Worm (Caenorhabditis elegans) whole organism, L1 larva: Measurements from ENCODE around the gene C34C12.1.
A peak's percentile ranks its signal among the peaks of the same experiment; 100 is the strongest.

Source experiments
- C04F5.9 ChIP-seq: sonication (generic microtip); optimal IDR thresholded peaks from 2 replicates; lab custom pipeline; 2016; ENCODE audit warnings: missing genetic modification characterization, missing compliant biosample characterization
- C16A3.4 ChIP-seq: fragments of 150-350 bp; optimal IDR thresholded peaks from 2 replicates; lab custom pipeline; 2014; ENCODE audit warnings: missing biosample characterization, missing genetic modification characterization
- C34B4.2 ChIP-seq: sonication (generic microtip); optimal IDR thresholded peaks from 2 replicates; lab custom pipeline; 2017; ENCODE audit warnings: mild to moderate bottlenecking, missing genetic modification characterization, missing compliant biosample characterization
- F16B12.6 ChIP-seq: fragments of 150-350 bp; optimal IDR thresholded peaks from 2 replicates; lab custom pipeline; 2014; ENCODE audit warnings: missing biosample characterization, missing genetic modification characterization
- aha-1 ChIP-seq: fragments of 150-350 bp; optimal IDR thresholded peaks from 2 replicates; lab custom pipeline; 2014; ENCODE audit warnings: missing biosample characterization, missing genetic modification characterization
- blmp-1 ChIP-seq: fragments of 150-350 bp; optimal IDR thresholded peaks from 2 replicates; lab custom pipeline; 2014; ENCODE audit warnings: missing biosample characterization, missing genetic modification characterization
- ceh-63 ChIP-seq: fragments of 200-800 bp; sonication (Bioruptor generic); optimal IDR thresholded peaks from 2 replicates; lab custom pipeline; 2018; ENCODE audit warnings: mild to moderate bottlenecking, missing genetic modification characterization, missing compliant biosample characterization
- ceh-88 ChIP-seq: fragments of 200-800 bp; sonication (Bioruptor generic); IDR thresholded peaks from 2 replicates; pipeline ENCODE4 v1.3.6; 2022; ENCODE audit warnings: missing genetic modification characterization, missing compliant biosample characterization
- ces-1 ChIP-seq: fragments of 150-350 bp; optimal IDR thresholded peaks from 2 replicates; lab custom pipeline; 2014; ENCODE audit warnings: missing biosample characterization, missing genetic modification reagents, missing genetic modification characterization
- egl-27 ChIP-seq, 2 experiments: fragments of 150-350 bp in 1 of 2; sonication (generic microtip); optimal IDR thresholded peaks; 3 replicates each; lab custom pipeline; 2017 to 2018; ENCODE audit warnings: missing biosample characterization in 2 of 2, missing genetic modification characterization in 2 of 2, missing genetic modification reagents in 2 of 2
- elt-2 ChIP-seq: sonication (generic microtip); optimal IDR thresholded peaks from 2 replicates; lab custom pipeline; 2016; ENCODE audit warnings: missing genetic modification characterization, mild to moderate bottlenecking, inconsistent platforms, missing compliant biosample characterization, missing genetic modification reagents
- elt-3 ChIP-seq, 6 experiments: fragments of 150-350 bp in 1 of 6; sonication (generic microtip); optimal IDR thresholded peaks; 2 replicates each; lab custom pipeline; 2017 to 2018; ENCODE audit warnings: missing biosample characterization in 6 of 6, missing genetic modification characterization in 6 of 6, inconsistent platforms in 1 of 6
- ets-5 ChIP-seq: fragments of 200-800 bp; sonication (Bioruptor generic); IDR thresholded peaks from 2 replicates; pipeline ENCODE4 v1.3.6; 2022; ENCODE audit warnings: missing genetic modification characterization, missing compliant biosample characterization
- grh-1 ChIP-seq: fragments of 200-800 bp; sonication (Bioruptor generic); IDR thresholded peaks from 2 replicates; pipeline ENCODE4 v1.3.6; 2022; ENCODE audit warnings: missing genetic modification reagents, missing genetic modification characterization, missing compliant biosample characterization
- isw-1 ChIP-seq: fragments of 200-800 bp; sonication (Bioruptor generic); IDR thresholded peaks from 2 replicates; pipeline ENCODE4 v1.3.6; 2022; ENCODE audit warnings: missing genetic modification characterization, missing compliant biosample characterization
- jun-1 ChIP-seq: fragments of 150-350 bp; optimal IDR thresholded peaks from 2 replicates; lab custom pipeline; 2014; ENCODE audit warnings: missing biosample characterization, missing genetic modification reagents, missing genetic modification characterization
- lin-14 ChIP-seq: fragments of 200-800 bp; sonication (Bioruptor generic); optimal IDR thresholded peaks from 2 replicates; lab custom pipeline; 2018; ENCODE audit warnings: mild to moderate bottlenecking, missing genetic modification characterization, moderate library complexity, missing compliant biosample characterization
- mab-9 ChIP-seq: fragments of 200-800 bp; sonication (Bioruptor generic); IDR thresholded peaks from 2 replicates; pipeline ENCODE4 v1.3.6; 2022; ENCODE audit warnings: missing genetic modification reagents, missing genetic modification characterization, missing compliant biosample characterization
- mep-1 ChIP-seq: fragments of 150-350 bp; optimal IDR thresholded peaks from 2 replicates; lab custom pipeline; 2014; ENCODE audit warnings: missing biosample characterization, missing genetic modification characterization
- nhr-12 ChIP-seq: sonication (generic microtip); optimal IDR thresholded peaks from 2 replicates; lab custom pipeline; 2017; ENCODE audit warnings: missing biosample characterization, missing genetic modification characterization
- nhr-20 ChIP-seq: sonication (generic microtip); optimal IDR thresholded peaks from 2 replicates; lab custom pipeline; 2016; ENCODE audit warnings: mild to moderate bottlenecking, missing genetic modification characterization, missing compliant biosample characterization
- nhr-28 ChIP-seq: fragments of 150-350 bp; optimal IDR thresholded peaks from 2 replicates; lab custom pipeline; 2014; ENCODE audit warnings: missing biosample characterization, missing genetic modification characterization
- nhr-47 ChIP-seq: sonication (generic microtip); optimal IDR thresholded peaks from 2 replicates; lab custom pipeline; 2016; ENCODE audit warnings: mild to moderate bottlenecking, missing genetic modification characterization, moderate library complexity, missing compliant biosample characterization
- nhr-71 ChIP-seq: sonication (generic microtip); optimal IDR thresholded peaks from 2 replicates; lab custom pipeline; 2016; ENCODE audit warnings: mild to moderate bottlenecking, missing genetic modification characterization, moderate library complexity, missing compliant biosample characterization
- nhr-76 ChIP-seq: sonication (generic microtip); optimal IDR thresholded peaks from 2 replicates; lab custom pipeline; 2017; ENCODE audit warnings: missing biosample characterization, missing genetic modification characterization
- nhr-77 ChIP-seq: fragments of 150-350 bp; optimal IDR thresholded peaks from 2 replicates; lab custom pipeline; 2014; ENCODE audit warnings: missing biosample characterization, missing genetic modification characterization
- nhr-85 ChIP-seq: sonication (generic microtip); peaks from one replicate; lab custom pipeline; 2016; ENCODE audit warnings: missing genetic modification characterization, inconsistent platforms, missing compliant biosample characterization
- nhr-90 ChIP-seq: sonication (generic microtip); optimal IDR thresholded peaks from 2 replicates; lab custom pipeline; 2016; ENCODE audit warnings: mild to moderate bottlenecking, missing genetic modification characterization, missing compliant biosample characterization; ENCODE audit not compliant: poor library complexity
- pag-3 ChIP-seq: sonication (generic microtip); optimal IDR thresholded peaks from 2 replicates; lab custom pipeline; 2017; ENCODE audit warnings: missing genetic modification characterization, mild to moderate bottlenecking, missing compliant biosample characterization, antibody characterized with exemption, borderline replicate concordance; ENCODE audit not compliant: insufficient read depth
- pqm-1 ChIP-seq: sonication (generic microtip); optimal IDR thresholded peaks from 3 replicates; lab custom pipeline; 2017; ENCODE audit warnings: missing biosample characterization, missing genetic modification characterization
- rnt-1 ChIP-seq: sonication (generic microtip); optimal IDR thresholded peaks from 2 replicates; lab custom pipeline; 2016; ENCODE audit warnings: mild to moderate bottlenecking, missing genetic modification characterization, moderate library complexity, missing compliant biosample characterization
- snpc-4 ChIP-seq: fragments of 150-350 bp; optimal IDR thresholded peaks from 2 replicates; lab custom pipeline; 2014; ENCODE audit warnings: missing biosample characterization, missing genetic modification characterization
- snu-23 ChIP-seq: sonication (generic microtip); optimal IDR thresholded peaks from 2 replicates; lab custom pipeline; 2016; ENCODE audit warnings: missing genetic modification characterization, missing compliant biosample characterization
- sox-4 ChIP-seq: sonication (generic microtip); optimal IDR thresholded peaks from 2 replicates; lab custom pipeline; 2016; ENCODE audit warnings: missing genetic modification characterization, missing compliant biosample characterization
- sptf-1 ChIP-seq: fragments of 150-350 bp; optimal IDR thresholded peaks from 2 replicates; lab custom pipeline; 2014; ENCODE audit warnings: missing biosample characterization, missing genetic modification characterization
- sup-37 ChIP-seq: fragments of 200-800 bp; sonication (Bioruptor generic); optimal IDR thresholded peaks from 2 replicates; lab custom pipeline; 2018; ENCODE audit warnings: mild to moderate bottlenecking, missing genetic modification characterization, missing compliant biosample characterization
- swsn-7 ChIP-seq: sonication (generic microtip); optimal IDR thresholded peaks from 2 replicates; lab custom pipeline; 2016; ENCODE audit warnings: missing genetic modification characterization, missing compliant biosample characterization
- unc-130 ChIP-seq: fragments of 150-350 bp; optimal IDR thresholded peaks from 2 replicates; lab custom pipeline; 2017; ENCODE audit warnings: missing biosample characterization, missing genetic modification characterization, inconsistent platforms
- unc-62 ChIP-seq: fragments of 150-350 bp; optimal IDR thresholded peaks from 2 replicates; lab custom pipeline; 2014; ENCODE audit warnings: missing biosample characterization, missing genetic modification reagents, missing genetic modification characterization
- vab-15 ChIP-seq: sonication (generic microtip); optimal IDR thresholded peaks from 2 replicates; lab custom pipeline; 2017; ENCODE audit warnings: missing genotype, mild to moderate bottlenecking, missing genetic modification characterization, missing compliant biosample characterization
- zip-4 ChIP-seq: fragments of 200-800 bp; sonication (Bioruptor generic); optimal IDR thresholded peaks from 2 replicates; lab custom pipeline; 2018; ENCODE audit warnings: mild to moderate bottlenecking, missing genetic modification characterization, moderate library complexity, missing compliant biosample characterization
- ztf-11 ChIP-seq, 2 experiments: sonication (generic microtip); optimal IDR thresholded peaks; 2 replicates each; lab custom pipeline; 2016 to 2017; ENCODE audit warnings: missing genetic modification characterization in 2 of 2, missing biosample characterization in 1 of 2, missing compliant biosample characterization in 1 of 2

The C34C12.1 gene

ce11 chrIII:3477375-3477774 lies 23.2 kb downstream of the C34C12.1 start:
- no peak for TF ChIP-seq ets-5 (GFP tag; lab: Robert Waterston, UW)

- TF ChIP-seq nhr-71: no peak
- no peak for TF ChIP-seq aha-1
- TF ChIP-seq pag-3: no peak
- no peak for TF ChIP-seq nhr-20 (tag; lab: Kevin White, UChicago)
- peak; percentile 0 for TF ChIP-seq rnt-1 (tag; lab: Kevin White, UChicago)
- peak; percentile 31 for TF ChIP-seq nhr-85 (tag; lab: Kevin White, UChicago)
- no peak for TF ChIP-seq zip-4 (GFP tag; lab: Kevin White, UChicago)
- TF ChIP-seq blmp-1 (tag; lab: Kevin White, UChicago): peak; percentile 50
- peak; percentile 26 for TF ChIP-seq lin-14 (GFP tag; lab: Kevin White, UChicago)
- no peak for TF ChIP-seq nhr-28
These were observed 24.8 kb downstream of the C34C12.1 start for ce11 chrIII:3478795-3479398.

ce11 chrIII:3480236-3480635 lies 26.1 kb downstream of the C34C12.1 start:
- TF ChIP-seq ceh-88 (GFP tag; lab: Robert Waterston, UW) (no peak), blmp-1 (tag; lab: Kevin White, UChicago) (peak; percentile 89), nhr-85 (tag; lab: Kevin White, UChicago) (peak; percentile 63), C16A3.4 (tag; lab: Kevin White, UChicago) (no peak), zip-4 (GFP tag; lab: Kevin White, UChicago) (no peak), nhr-47 (no peak), nhr-12 (tag; lab: Kevin White, UChicago) (no peak), C04F5.9 (no peak), snu-23 (GFP tag; lab: Kevin White, UChicago) (peak; percentile 16), isw-1 (no peak), sptf-1 (tag; lab: Kevin White, UChicago) (no peak), ceh-63 (no peak), grh-1 (GFP tag; lab: Robert Waterston, UW) (no peak), sox-4 (tag; lab: Kevin White, UChicago) (no peak), nhr-90 (tag; lab: Kevin White, UChicago) (peak; percentile 47), lin-14 (GFP tag; lab: Kevin White, UChicago) (peak; percentile 60), mep-1 (peak; percentile 54), mab-9 (GFP tag; lab: Robert Waterston, UW) (no peak), F16B12.6 (tag; lab: Kevin White, UChicago) (no peak), egl-27 (tag; optimal IDR thresholded peaks at IDR 0.05; lab: Kevin White, UChicago) (no peak), ces-1 (GFP tag; lab: Kevin White, UChicago) (no peak), unc-130 (peak; percentile 1), elt-2 (tag; lab: Kevin White, UChicago) (no peak), nhr-77 (tag; lab: Kevin White, UChicago) (no peak), elt-3 (tag; optimal IDR thresholded peaks at IDR 0.05; lab: Kevin White, UChicago) (peak in 1 of 6 experiments; percentile 46), nhr-20 (tag; lab: Kevin White, UChicago) (peak; percentile 13), jun-1 (tag; lab: Kevin White, UChicago) (no peak), vab-15 (tag; lab: Kevin White, UChicago) (no peak)

- TF ChIP-seq swsn-7 (no peak), C34B4.2 (no peak), snpc-4 (tag; lab: Kevin White, UChicago) (no peak), sup-37 (GFP tag; lab: Kevin White, UChicago) (no peak), vab-15 (tag; lab: Kevin White, UChicago) (no peak), mep-1 (peak; percentile 6), nhr-76 (no peak), ztf-11 (tag; optimal IDR thresholded peaks at IDR 0.05; lab: Kevin White, UChicago) (no peak), blmp-1 (tag; lab: Kevin White, UChicago) (peak; percentile 96), unc-62 (GFP tag; lab: Kevin White, UChicago) (no peak), pqm-1 (tag; lab: Kevin White, UChicago) (no peak), pag-3 (no peak), nhr-12 (tag; lab: Kevin White, UChicago) (no peak), F16B12.6 (tag; lab: Kevin White, UChicago) (no peak), ces-1 (GFP tag; lab: Kevin White, UChicago) (no peak), nhr-90 (tag; lab: Kevin White, UChicago) (no peak), nhr-28 (no peak)
- TF ChIP-seq, all 84 proteins: peak for 2
These were observed 26.8 kb downstream of the C34C12.1 start for ce11 chrIII:3480950-3481349.
